Worm (Caenorhabditis elegans) whole organism, young adult: ENCODE results near the gene smc-6.
A peak's percentile ranks its signal among the peaks of the same experiment; 100 is the strongest.

Experiments
- B0035.1 ChIP-seq: sonication (generic microtip); optimal IDR thresholded peaks from 2 replicates; lab custom pipeline; 2016; ENCODE audit warnings: missing genetic modification characterization, mild to moderate bottlenecking, missing compliant biosample characterization, missing genotype, missing genetic modification reagents
- C06A6.2 ChIP-seq: fragments of 200-800 bp; sonication (Bioruptor generic); conservative IDR thresholded peaks from 2 replicates; pipeline ENCODE4 v1.3.6; 2022; ENCODE audit warnings: missing genetic modification characterization, missing compliant biosample characterization
- D2030.7 ChIP-seq: fragments of 200-800 bp; sonication (Bioruptor generic); IDR thresholded peaks from 2 replicates; pipeline ENCODE4 v1.3.6; 2022; ENCODE audit warnings: missing genetic modification reagents, missing genetic modification characterization, missing compliant biosample characterization
- F10E7.11 ChIP-seq: sonication (generic microtip); optimal IDR thresholded peaks from 2 replicates; lab custom pipeline; 2017; ENCODE audit warnings: mild to moderate bottlenecking, missing genetic modification characterization, moderate library complexity, missing compliant biosample characterization
- F23B12.7 ChIP-seq: sonication (generic microtip); optimal IDR thresholded peaks from 2 replicates; lab custom pipeline; 2017; ENCODE audit warnings: missing genetic modification characterization, mild to moderate bottlenecking, missing compliant biosample characterization, antibody characterized with exemption, moderate library complexity; ENCODE audit not compliant: insufficient read depth
- F39B2.1 ChIP-seq: fragments of 200-800 bp; sonication (Bioruptor generic); IDR thresholded peaks from 2 replicates; pipeline ENCODE4 v1.3.6; 2022; ENCODE audit warnings: missing genetic modification reagents, missing genetic modification characterization, missing compliant biosample characterization
- F57C9.4 ChIP-seq: sonication (generic microtip); optimal IDR thresholded peaks from 2 replicates; lab custom pipeline; 2017; ENCODE audit warnings: mild to moderate bottlenecking, missing genetic modification characterization, missing compliant biosample characterization
- K11D2.4 ChIP-seq: fragments of 200-800 bp; sonication (Bioruptor generic); IDR thresholded peaks from 2 replicates; pipeline ENCODE4 v1.3.6; 2022; ENCODE audit warnings: missing genetic modification reagents, missing genetic modification characterization, missing compliant biosample characterization
- Y67H2A.10 ChIP-seq: fragments of 200-800 bp; sonication (Bioruptor generic); conservative IDR thresholded peaks from 2 replicates; pipeline ENCODE4 v1.3.6; 2022; ENCODE audit warnings: missing genetic modification reagents, missing genetic modification characterization, missing compliant biosample characterization
- Y79H2A.3 ChIP-seq: fragments of 200-800 bp; sonication (Bioruptor generic); conservative IDR thresholded peaks from 2 replicates; pipeline ENCODE4 v1.3.6; 2022; ENCODE audit warnings: missing genetic modification reagents, missing genetic modification characterization, missing compliant biosample characterization
- ZK185.1 ChIP-seq: sonication (generic microtip); optimal IDR thresholded peaks from 2 replicates; lab custom pipeline; 2016; ENCODE audit warnings: mild to moderate bottlenecking, missing genetic modification characterization, missing compliant biosample characterization; ENCODE audit not compliant: poor library complexity, severe bottlenecking
- akir-1 ChIP-seq: fragments of 200-800 bp; sonication (Bioruptor generic); optimal IDR thresholded peaks from 2 replicates; lab custom pipeline; 2018; ENCODE audit warnings: mild to moderate bottlenecking, missing genetic modification characterization, moderate library complexity, missing compliant biosample characterization
- aptf-3 ChIP-seq: fragments of 200-800 bp; sonication (Bioruptor generic); IDR thresholded peaks from 2 replicates; pipeline ENCODE4 v1.3.6; 2022; ENCODE audit warnings: missing genetic modification characterization, missing compliant biosample characterization
- attf-5 ChIP-seq: fragments of 200-800 bp; sonication (Bioruptor generic); optimal IDR thresholded peaks from 2 replicates; lab custom pipeline; 2018; ENCODE audit warnings: mild to moderate bottlenecking, missing genetic modification characterization, missing compliant biosample characterization
- cebp-1 ChIP-seq, 2 experiments: fragments of 200-800 bp in 1 of 2; sonication (Bioruptor generic) in 1 of 2; sonication (generic microtip) in 1 of 2; IDR thresholded peaks in 1 of 2; optimal IDR thresholded peaks in 1 of 2; 2 replicates each; pipeline versions ENCODE4 v1.3.6 to Lab custom; 2017 to 2022; ENCODE audit warnings: missing compliant biosample characterization in 2 of 2, missing genetic modification characterization in 2 of 2, mild to moderate bottlenecking in 1 of 2, missing genetic modification reagents in 1 of 2, moderate library complexity in 1 of 2
- ceh-58 ChIP-seq: fragments of 200-800 bp; sonication (Bioruptor generic); IDR thresholded peaks from 2 replicates; pipeline ENCODE4 v1.3.6; 2022; ENCODE audit warnings: missing genetic modification characterization, missing compliant biosample characterization
- die-1 ChIP-seq: sonication (generic microtip); optimal IDR thresholded peaks from 2 replicates; lab custom pipeline; 2016; ENCODE audit warnings: missing genotype, mild to moderate bottlenecking, missing genetic modification characterization, missing compliant biosample characterization
- dpff-1 ChIP-seq: sonication (generic microtip); optimal IDR thresholded peaks from 2 replicates; lab custom pipeline; 2017; ENCODE audit warnings: mild to moderate bottlenecking, missing genetic modification characterization, missing compliant biosample characterization
- dpl-1 ChIP-seq: fragments of 150-350 bp; optimal IDR thresholded peaks from 2 replicates; lab custom pipeline; 2014; ENCODE audit warnings: missing biosample characterization, missing genetic modification reagents, missing genetic modification characterization
- gei-17 ChIP-seq: fragments of 200-800 bp; sonication (Bioruptor generic); optimal IDR thresholded peaks from 2 replicates; lab custom pipeline; 2018; ENCODE audit warnings: mild to moderate bottlenecking, missing genetic modification characterization, missing compliant biosample characterization
- him-1 ChIP-seq: sonication (generic microtip); optimal IDR thresholded peaks from 2 replicates; lab custom pipeline; 2016; ENCODE audit warnings: missing genotype, missing genetic modification reagents, missing genetic modification characterization, missing compliant biosample characterization
- hrde-1 ChIP-seq: sonication (generic microtip); optimal IDR thresholded peaks from 2 replicates; lab custom pipeline; 2016; ENCODE audit warnings: missing genetic modification characterization, mild to moderate bottlenecking, missing compliant biosample characterization, moderate library complexity, missing genotype, missing genetic modification reagents, borderline replicate concordance
- lag-1 ChIP-seq: fragments of 200-800 bp; sonication (Bioruptor generic); IDR thresholded peaks from 2 replicates; pipeline ENCODE4 v1.3.6; 2022; ENCODE audit warnings: missing genetic modification reagents, missing genetic modification characterization, missing compliant biosample characterization
- lin-26 ChIP-seq: fragments of 200-800 bp; sonication (Bioruptor generic); IDR thresholded peaks from 2 replicates; pipeline ENCODE4 v1.3.6; 2022; ENCODE audit warnings: missing genetic modification reagents, missing genetic modification characterization, missing compliant biosample characterization
- lin-35 ChIP-seq, 3 experiments: fragments of 150-350 bp in 2 of 3; sonication (generic microtip) in 1 of 3; optimal IDR thresholded peaks; 2 replicates each; lab custom pipeline; 2014 to 2018; ENCODE audit warnings: missing biosample characterization in 3 of 3, missing genetic modification characterization in 3 of 3, missing genetic modification reagents in 3 of 3
- lin-54 ChIP-seq: fragments of 200-800 bp; sonication (Bioruptor generic); optimal IDR thresholded peaks from 2 replicates; lab custom pipeline; 2018; ENCODE audit warnings: mild to moderate bottlenecking, missing genetic modification characterization, missing compliant biosample characterization
- lsl-1 ChIP-seq: fragments of 200-800 bp; sonication (Bioruptor generic); optimal IDR thresholded peaks from 2 replicates; lab custom pipeline; 2018; ENCODE audit warnings: mild to moderate bottlenecking, missing genetic modification characterization, moderate library complexity, missing compliant biosample characterization
- lsy-27 ChIP-seq: sonication (generic microtip); optimal IDR thresholded peaks from 2 replicates; lab custom pipeline; 2017; ENCODE audit warnings: missing genetic modification characterization, mild to moderate bottlenecking, missing compliant biosample characterization, antibody characterized with exemption, missing genotype, borderline replicate concordance; ENCODE audit not compliant: insufficient read depth
- madf-6 ChIP-seq: fragments of 200-800 bp; sonication (Bioruptor generic); IDR thresholded peaks from 2 replicates; pipeline ENCODE4 v1.3.6; 2022; ENCODE audit warnings: missing genetic modification reagents, missing genetic modification characterization, missing compliant biosample characterization
- madf-8 ChIP-seq: fragments of 200-800 bp; sonication (Bioruptor generic); conservative IDR thresholded peaks from 2 replicates; pipeline ENCODE4 v1.3.6; 2022; ENCODE audit warnings: missing genetic modification reagents, missing genetic modification characterization, missing compliant biosample characterization
- mcd-1 ChIP-seq: fragments of 200-800 bp; sonication (Bioruptor generic); IDR thresholded peaks from 2 replicates; pipeline ENCODE4 v1.3.6; 2022; ENCODE audit warnings: missing genetic modification reagents, missing genetic modification characterization, missing compliant biosample characterization
- pbrm-1 ChIP-seq: fragments of 200-800 bp; sonication (Bioruptor generic); IDR thresholded peaks from 2 replicates; pipeline ENCODE4 v1.3.6; 2022; ENCODE audit warnings: missing genetic modification reagents, missing genetic modification characterization, missing compliant biosample characterization
- pha-4 ChIP-seq: fragments of 150-350 bp; sonication (generic microtip); optimal IDR thresholded peaks from 2 replicates; lab custom pipeline; 2014; ENCODE audit warnings: missing biosample characterization, missing genetic modification reagents, missing genetic modification characterization
- rec-8 ChIP-seq, 2 experiments: sonication (generic microtip); optimal IDR thresholded peaks; 2 replicates each; lab custom pipeline; 2016; ENCODE audit warnings: mild to moderate bottlenecking in 2 of 2, missing genetic modification characterization in 2 of 2, missing genetic modification reagents in 2 of 2, missing genotype in 2 of 2, missing biosample characterization in 1 of 2, missing compliant biosample characterization in 1 of 2, moderate library complexity in 1 of 2
- snpc-1.3 ChIP-seq: sonication (generic microtip); optimal IDR thresholded peaks from 2 replicates; lab custom pipeline; 2017; ENCODE audit warnings: missing genetic modification characterization, mild to moderate bottlenecking, missing compliant biosample characterization, antibody characterized with exemption, moderate library complexity, missing genotype, missing genetic modification reagents; ENCODE audit not compliant: insufficient read depth
- snpc-3.4 ChIP-seq: sonication (generic microtip); optimal IDR thresholded peaks from 2 replicates; lab custom pipeline; 2017; ENCODE audit warnings: missing genetic modification characterization, mild to moderate bottlenecking, missing compliant biosample characterization, antibody characterized with exemption, moderate library complexity, missing genotype, missing genetic modification reagents
- snpc-4 ChIP-seq, 5 experiments: fragments of 150-350 bp in 1 of 5; sonication (generic microtip) in 4 of 5; optimal IDR thresholded peaks; 2 replicates each; lab custom pipeline; 2014 to 2018; ENCODE audit warnings: missing genetic modification characterization in 5 of 5, missing biosample characterization in 3 of 5, antibody characterized with exemption in 2 of 5, mild to moderate bottlenecking in 2 of 5, missing compliant biosample characterization in 2 of 5, missing genotype in 2 of 5, moderate library complexity in 2 of 5, missing genetic modification reagents in 1 of 5
- sptf-2 ChIP-seq: fragments of 200-800 bp; sonication (Bioruptor generic); optimal IDR thresholded peaks from 2 replicates; lab custom pipeline; 2018; ENCODE audit warnings: mild to moderate bottlenecking, missing genetic modification characterization, missing compliant biosample characterization
- tbp1 ChIP-seq: fragments of 200-800 bp; sonication (Bioruptor generic); optimal IDR thresholded peaks from 2 replicates; lab custom pipeline; 2018; ENCODE audit warnings: mild to moderate bottlenecking, missing genetic modification characterization, missing compliant biosample characterization
- unc-130 ChIP-seq: sonication (generic microtip); optimal IDR thresholded peaks from 2 replicates; lab custom pipeline; 2016; ENCODE audit warnings: missing genetic modification reagents, missing genetic modification characterization, missing compliant biosample characterization
- unc-62 ChIP-seq: fragments of 150-350 bp; optimal IDR thresholded peaks from 2 replicates; lab custom pipeline; 2014; ENCODE audit warnings: missing biosample characterization, missing genetic modification reagents, missing genetic modification characterization
- xnd-1 ChIP-seq: sonication (generic microtip); optimal IDR thresholded peaks from 2 replicates; lab custom pipeline; 2016; ENCODE audit warnings: missing genotype, missing genetic modification reagents, missing genetic modification characterization, missing compliant biosample characterization
- ztf-18 ChIP-seq: sonication (generic microtip); optimal IDR thresholded peaks from 2 replicates; lab custom pipeline; 2016; ENCODE audit warnings: missing genotype, mild to moderate bottlenecking, missing genetic modification characterization, missing compliant biosample characterization
- ztf-26 ChIP-seq: sonication (generic microtip); optimal IDR thresholded peaks from 2 replicates; lab custom pipeline; 2017; ENCODE audit warnings: missing genetic modification characterization, missing compliant biosample characterization
- ztf-3 ChIP-seq: fragments of 200-800 bp; sonication (Bioruptor generic); optimal IDR thresholded peaks from 2 replicates; lab custom pipeline; 2018; ENCODE audit warnings: mild to moderate bottlenecking, missing genetic modification characterization, missing compliant biosample characterization

The smc-6 gene

DNA sequence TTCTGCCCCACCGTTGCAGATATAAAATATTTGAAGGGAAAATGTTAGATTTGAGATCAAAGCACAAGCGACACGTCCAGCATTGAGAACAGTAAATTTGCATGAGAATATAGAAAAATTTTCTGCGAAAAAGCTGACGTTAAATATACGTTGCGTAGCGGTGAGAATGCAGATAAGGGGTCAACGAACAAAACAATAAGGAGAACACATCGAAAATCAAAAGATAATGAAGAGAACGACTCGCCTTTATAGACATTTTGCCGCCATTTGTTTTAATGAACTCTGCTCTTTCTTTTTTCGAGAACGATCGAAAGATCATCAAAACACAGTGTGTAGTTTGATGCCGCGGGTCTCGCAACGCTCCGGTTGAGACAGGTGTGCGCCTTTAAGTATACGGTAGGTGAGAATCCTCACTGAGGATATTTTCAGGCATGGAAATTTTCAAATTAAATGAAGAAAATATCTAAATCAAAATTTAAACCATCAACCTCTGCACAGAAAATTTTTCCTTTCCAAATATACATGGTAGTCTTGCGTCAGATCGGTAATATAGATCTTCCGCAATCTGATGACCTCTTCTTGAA, 17.7 kb downstream of the smc-6 start (continued):
- TF ChIP-seq Y79H2A.3 (GFP tag; lab: Robert Waterston, UW) (0 out of 2 replicates have a peak, but pooled peaks have one; percentile 59), mcd-1 (GFP tag; lab: Robert Waterston, UW) (peak; percentile 57; the same call in 1 of the 2 replicates), sptf-2 (GFP tag; lab: Kevin White, UChicago) (no peak), lin-35 (GFP tag; optimal IDR thresholded peaks at IDR 0.05; lab: Kevin White, UChicago) (peak in 1 of 3 experiments; percentile 9), dpff-1 (no peak), tbp1 (peak; percentile 11), him-1 (tag; lab: Kevin White, UChicago) (peak; percentile 26), snpc-1.3 (tag; lab: Kevin White, UChicago) (peak; percentile 7), cebp-1 (GFP tag; IDR thresholded peaks at IDR 0.05; lab: Robert Waterston, UW) (no peak), cebp-1 (tag; optimal IDR thresholded peaks at IDR 0.05; lab: Kevin White, UChicago) (peak; percentile 28), dpl-1 (GFP tag; lab: Kevin White, UChicago) (peak; percentile 40), pbrm-1 (GFP tag; lab: Robert Waterston, UW) (peak; percentile 69; the same call in 1 of the 2 replicates), ztf-3 (GFP tag; lab: Kevin White, UChicago) (no peak), snpc-4 (GFP tag; optimal IDR thresholded peaks at IDR 0.05; lab: Kevin White, UChicago) (no peak), snpc-4 (tag; optimal IDR thresholded peaks at IDR 0.05; lab: Kevin White, UChicago) (peak in 2 of 4 experiments; percentile 24 to 34), F57C9.4 (tag; lab: Kevin White, UChicago) (no peak), K11D2.4 (GFP tag; lab: Robert Waterston, UW) (no peak), lin-54 (GFP tag; lab: Kevin White, UChicago) (peak; percentile 69), F23B12.7 (tag; lab: Kevin White, UChicago) (no peak), Y67H2A.10 (GFP tag; lab: Robert Waterston, UW) (no peak), C06A6.2 (GFP tag; lab: Robert Waterston, UW) (no peak), die-1 (peak; percentile 11), pha-4 (tag; lab: Kevin White, UChicago) (no peak), attf-5 (GFP tag; lab: Kevin White, UChicago) (no peak), rec-8 (tag; optimal IDR thresholded peaks at IDR 0.05; lab: Kevin White, UChicago) (peak in 1 of 2 experiments; percentile 9), unc-130 (GFP tag; lab: Kevin White, UChicago) (peak; percentile 25), unc-62 (GFP tag; lab: Kevin White, UChicago) (no peak), madf-8 (GFP tag; lab: Robert Waterston, UW) (peak; percentile 84), lag-1 (GFP tag; lab: Robert Waterston, UW) (no peak), akir-1 (GFP tag; lab: Kevin White, UChicago) (no peak), ceh-58 (GFP tag; lab: Robert Waterston, UW) (no peak), ztf-18 (tag; lab: Kevin White, UChicago) (peak; percentile 32), lsy-27 (tag; lab: Kevin White, UChicago) (no peak), ZK185.1 (tag; lab: Kevin White, UChicago) (no peak), ztf-26 (no peak), lsl-1 (GFP tag; lab: Kevin White, UChicago) (peak; percentile 89), snpc-3.4 (peak; percentile 75), madf-6 (GFP tag; lab: Robert Waterston, UW) (peak; percentile 96), F10E7.11 (tag; lab: Kevin White, UChicago) (no peak), B0035.1 (no peak), hrde-1 (tag; lab: Kevin White, UChicago) (peak; percentile 62), lin-26 (GFP tag; lab: Robert Waterston, UW) (0 out of 2 replicates have a peak, but pooled peaks have one; percentile 36), F39B2.1 (GFP tag; lab: Robert Waterston, UW) (no peak), xnd-1 (peak; percentile 75), aptf-3 (no peak), gei-17 (GFP tag; lab: Kevin White, UChicago) (no peak), D2030.7 (GFP tag; lab: Robert Waterston, UW) (peak; percentile 76)
